Worm (Caenorhabditis elegans) whole organism, L3 larva: ENCODE results near the gene C27H5.6.

Source experiments
- R02D3.7 ChIP-seq: fragments of 150-350 bp; optimal IDR thresholded peaks from 2 replicates; lab custom pipeline; 2014; ENCODE audit warnings: missing biosample characterization, missing genetic modification characterization
- ceh-16 ChIP-seq: sonication (generic microtip); optimal IDR thresholded peaks from 2 replicates; lab custom pipeline; 2017; ENCODE audit warnings: missing biosample characterization, missing genetic modification characterization
- ceh-82 ChIP-seq: fragments of 150-350 bp; optimal IDR thresholded peaks from 2 replicates; lab custom pipeline; 2014; ENCODE audit warnings: missing biosample characterization, missing genetic modification characterization
- ceh-9 ChIP-seq: sonication (generic microtip); optimal IDR thresholded peaks from 2 replicates; lab custom pipeline; 2018; ENCODE audit warnings: missing biosample characterization, missing genetic modification characterization
- daf-12 ChIP-seq: fragments of 150-350 bp; optimal IDR thresholded peaks from 2 replicates; lab custom pipeline; 2014; ENCODE audit warnings: missing biosample characterization, missing genetic modification reagents, missing genetic modification characterization
- egl-27 ChIP-seq: sonication (generic microtip); optimal IDR thresholded peaks from 4 replicates; lab custom pipeline; 2017; ENCODE audit warnings: missing biosample characterization, missing genetic modification reagents, missing genetic modification characterization
- elt-2 ChIP-seq: sonication (generic microtip); optimal IDR thresholded peaks from 2 replicates; lab custom pipeline; 2016; ENCODE audit warnings: missing genetic modification reagents, mild to moderate bottlenecking, missing genetic modification characterization, missing compliant biosample characterization
- elt-3 ChIP-seq, 3 experiments: fragments of 150-350 bp in 1 of 3; sonication (generic microtip) in 2 of 3; optimal IDR thresholded peaks; 2 replicates in 2 of 3; 4 replicates in 1 of 3; lab custom pipeline; 2014 to 2017; ENCODE audit warnings: missing biosample characterization in 3 of 3, missing genetic modification characterization in 3 of 3
- nfya-1 ChIP-seq: sonication (generic microtip); optimal IDR thresholded peaks from 2 replicates; lab custom pipeline; 2017; ENCODE audit warnings: missing genetic modification characterization, mild to moderate bottlenecking, missing compliant biosample characterization, antibody characterized with exemption, moderate library complexity; ENCODE audit not compliant: insufficient read depth
- nhr-12 ChIP-seq: fragments of 150-350 bp; optimal IDR thresholded peaks from 2 replicates; lab custom pipeline; 2014; ENCODE audit warnings: missing biosample characterization, missing genetic modification characterization
- nhr-237 ChIP-seq: fragments of 150-350 bp; optimal IDR thresholded peaks from 2 replicates; lab custom pipeline; 2014; ENCODE audit warnings: missing biosample characterization, missing genetic modification characterization
- pqm-1 ChIP-seq: fragments of 150-350 bp; optimal IDR thresholded peaks from 2 replicates; lab custom pipeline; 2017; ENCODE audit warnings: missing biosample characterization, missing genetic modification characterization, inconsistent platforms
- unc-62 ChIP-seq: fragments of 150-350 bp; sonication (generic microtip); optimal IDR thresholded peaks from 4 replicates; lab custom pipeline; 2014; ENCODE audit warnings: missing biosample characterization, missing genetic modification reagents, missing genetic modification characterization
- ztf-11 ChIP-seq: fragments of 150-350 bp; optimal IDR thresholded peaks from 2 replicates; lab custom pipeline; 2014; ENCODE audit warnings: missing biosample characterization, missing genetic modification characterization

- no peak for TF ChIP-seq nhr-237 (tag; lab: Kevin White, UChicago)
- TF ChIP-seq ceh-16 (tag; lab: Kevin White, UChicago) = no peak
- no peak for TF ChIP-seq R02D3.7 (tag; lab: Kevin White, UChicago)
- TF ChIP-seq ceh-82 (tag; lab: Kevin White, UChicago) = no peak
- TF ChIP-seq elt-3 (tag; optimal IDR thresholded peaks at IDR 0.05; lab: Kevin White, UChicago) = no peak
- no peak for TF ChIP-seq ztf-11 (tag; lab: Kevin White, UChicago)
- no peak for TF ChIP-seq elt-2 (tag; lab: Kevin White, UChicago)
- no peak for TF ChIP-seq nhr-12 (tag; lab: Kevin White, UChicago)
- no peak for TF ChIP-seq nfya-1
- no peak for TF ChIP-seq unc-62 (GFP tag; lab: Kevin White, UChicago)
- no peak for TF ChIP-seq ceh-9 (tag; lab: Kevin White, UChicago)
- TF ChIP-seq daf-12 (tag; lab: Kevin White, UChicago) = no peak
- no peak for TF ChIP-seq egl-27
- no peak for TF ChIP-seq pqm-1
These were observed 12.3 kb upstream of the C27H5.6 start, which contains the start of gene E04F6.6 for ce11 chrII:7199308-7199707.
